Fruit fly (Drosophila melanogaster) whole organism, embryonic: Measurements from ENCODE around the gene CG6709.

Source experiments
- Asciz ChIP-seq: fragments of 200-800 bp; sonication (Bioruptor generic); optimal IDR thresholded peaks from 2 replicates; lab custom pipeline; 2017; ENCODE audit warnings: missing biosample characterization, mild to moderate bottlenecking, missing genetic modification characterization, missing genetic modification reagents
- B-H2 ChIP-seq: fragments of 200-800 bp; sonication (Bioruptor generic); optimal IDR thresholded peaks from 2 replicates; lab custom pipeline; 2018; ENCODE audit warnings: missing biosample characterization, mild to moderate bottlenecking, missing genetic modification characterization
- CG10267 ChIP-seq: fragments of 200-800 bp; sonication (Bioruptor generic); optimal IDR thresholded peaks from 2 replicates; lab custom pipeline; 2018; ENCODE audit warnings: missing biosample characterization, mild to moderate bottlenecking, missing genetic modification characterization, moderate library complexity
- CG10959 ChIP-seq: fragments of 200-800 bp; sonication (Bioruptor generic); IDR thresholded peaks from 2 replicates; pipeline ENCODE4 v1.3.6; 2022; ENCODE audit warnings: missing biosample characterization, missing genetic modification characterization
- CG11723 ChIP-seq: fragments of 200-800 bp; sonication (Bioruptor generic); optimal IDR thresholded peaks from 2 replicates; lab custom pipeline; 2017; ENCODE audit warnings: missing biosample characterization, mild to moderate bottlenecking, missing genetic modification characterization
- CG13287 ChIP-seq: fragments of 200-800 bp; sonication (Bioruptor generic); IDR thresholded peaks from 2 replicates; pipeline ENCODE4 v1.3.6; 2022; ENCODE audit warnings: missing biosample characterization, missing genetic modification characterization; ENCODE audit not compliant: partially characterized antibody
- CG16813 ChIP-seq: fragments of 200-800 bp; sonication (Bioruptor generic); IDR thresholded peaks from 3 replicates; pipeline ENCODE4 v1.3.6; 2022; ENCODE audit warnings: missing biosample characterization, missing genetic modification characterization; ENCODE audit not compliant: partially characterized antibody
- CG17186 ChIP-seq: fragments of 200-800 bp; sonication (Bioruptor generic); optimal IDR thresholded peaks from 3 replicates; lab custom pipeline; 2017; ENCODE audit warnings: missing biosample characterization, missing genetic modification reagents, missing genetic modification characterization
- CG18262 ChIP-seq: fragments of 200-800 bp; optimal IDR thresholded peaks from 3 replicates; lab custom pipeline; 2019; ENCODE audit warnings: missing biosample characterization, mild to moderate bottlenecking, missing genetic modification characterization, moderate library complexity
- CG18764 ChIP-seq: fragments of 200-800 bp; sonication (Bioruptor generic); optimal IDR thresholded peaks from 3 replicates; lab custom pipeline; 2016; ENCODE audit warnings: missing biosample characterization, missing genetic modification characterization
- CG2202 ChIP-seq: fragments of 200-800 bp; sonication (Bioruptor generic); optimal IDR thresholded peaks from 2 replicates; lab custom pipeline; 2018; ENCODE audit warnings: missing biosample characterization, mild to moderate bottlenecking, missing genetic modification characterization
- CG30020 ChIP-seq: fragments of 200-800 bp; optimal IDR thresholded peaks from 2 replicates; lab custom pipeline; 2019; ENCODE audit warnings: missing biosample characterization, mild to moderate bottlenecking, missing genetic modification characterization, moderate library complexity
- CG32767 ChIP-seq: fragments of 200-800 bp; sonication (Bioruptor generic); IDR thresholded peaks from 2 replicates; pipeline ENCODE4 v1.3.6; 2022; ENCODE audit warnings: missing biosample characterization, missing genetic modification characterization
- CG43689 ChIP-seq: fragments of 200-800 bp; sonication (Bioruptor generic); IDR thresholded peaks from 2 replicates; pipeline ENCODE4 v1.3.6; 2022; ENCODE audit warnings: missing biosample characterization, missing genetic modification characterization
- CG5953 ChIP-seq: fragments of 200-800 bp; sonication (Bioruptor generic); IDR thresholded peaks from 2 replicates; pipeline ENCODE4 v1.3.6; 2022; ENCODE audit warnings: missing biosample characterization, missing genetic modification characterization
- CG6272 ChIP-seq: fragments of 200-800 bp; sonication (Bioruptor generic); IDR thresholded peaks from 2 replicates; pipeline ENCODE4 v1.3.6; 2022; ENCODE audit warnings: missing biosample characterization, missing genetic modification characterization
- CG6654 ChIP-seq: fragments of 200-800 bp; sonication (Bioruptor generic); optimal IDR thresholded peaks from 2 replicates; lab custom pipeline; 2017; ENCODE audit warnings: missing biosample characterization, mild to moderate bottlenecking, missing genetic modification characterization
- CG7963 ChIP-seq: fragments of 200-800 bp; sonication (Bioruptor generic); IDR thresholded peaks from 3 replicates; pipeline ENCODE4 v1.3.6; 2022; ENCODE audit warnings: missing biosample characterization, missing genetic modification characterization; ENCODE audit not compliant: partially characterized antibody
- CG9609 ChIP-seq: fragments of 200-800 bp; sonication (Bioruptor generic); optimal IDR thresholded peaks from 3 replicates; lab custom pipeline; 2016; ENCODE audit warnings: missing biosample characterization, missing genetic modification characterization
- CG9932 ChIP-seq: fragments of 200-800 bp; sonication (Bioruptor generic); IDR thresholded peaks from 2 replicates; pipeline ENCODE4 v1.3.6; 2022; ENCODE audit warnings: missing biosample characterization, missing genetic modification characterization
- CHES-1-like ChIP-seq: fragments of 200-800 bp; sonication (Bioruptor generic); optimal IDR thresholded peaks from 2 replicates; lab custom pipeline; 2016; ENCODE audit warnings: missing biosample characterization, missing genetic modification characterization
- Camta ChIP-seq: fragments of 200-800 bp; sonication (Bioruptor generic); optimal IDR thresholded peaks from 2 replicates; lab custom pipeline; 2016; ENCODE audit warnings: missing biosample characterization, missing genetic modification characterization
- Dbx ChIP-seq: fragments of 200-800 bp; sonication (Bioruptor generic); IDR thresholded peaks from 3 replicates; pipeline ENCODE4 v1.3.6; 2022; ENCODE audit warnings: missing biosample characterization, missing genetic modification characterization
- Dp ChIP-seq: fragments of 200-800 bp; sonication (Bioruptor generic); optimal IDR thresholded peaks from 2 replicates; lab custom pipeline; 2018; ENCODE audit warnings: missing biosample characterization, mild to moderate bottlenecking, missing genetic modification characterization, moderate library complexity
- Dref ChIP-seq: fragments of 200-800 bp; sonication (Bioruptor generic); IDR thresholded peaks from 2 replicates; pipeline ENCODE4 v1.3.6; 2022; ENCODE audit warnings: missing biosample characterization, missing genetic modification characterization
- Eip74EF ChIP-seq, 2 experiments: fragments of 200-800 bp in 1 of 2; fragments of >200 bp in 1 of 2; sonication (Bioruptor generic) in 1 of 2; optimal IDR thresholded peaks; 2 replicates each; lab custom pipeline; 2017 to 2019; ENCODE audit warnings: missing biosample characterization in 2 of 2, missing genetic modification characterization in 2 of 2, mild to moderate bottlenecking in 1 of 2, moderate library complexity in 1 of 2
- Hey ChIP-seq: fragments of 200-800 bp; sonication (Bioruptor generic); optimal IDR thresholded peaks from 3 replicates; lab custom pipeline; 2018; ENCODE audit warnings: missing biosample characterization, mild to moderate bottlenecking, missing genetic modification characterization
- HmgD ChIP-seq: fragments of 200-800 bp; sonication (Bioruptor generic); optimal IDR thresholded peaks from 3 replicates; lab custom pipeline; 2016; ENCODE audit warnings: missing biosample characterization, missing genetic modification characterization
- HmgZ ChIP-seq: fragments of 200-800 bp; sonication (Bioruptor generic); optimal IDR thresholded peaks from 2 replicates; lab custom pipeline; 2018; ENCODE audit warnings: missing biosample characterization, mild to moderate bottlenecking, missing genetic modification characterization
- Mes4 ChIP-seq: fragments of 200-800 bp; sonication (Bioruptor generic); optimal IDR thresholded peaks from 2 replicates; lab custom pipeline; 2016; ENCODE audit warnings: missing biosample characterization, missing genetic modification characterization
- NfI ChIP-seq: fragments of 200-800 bp; sonication (Bioruptor generic); optimal IDR thresholded peaks from 3 replicates; lab custom pipeline; 2018; ENCODE audit warnings: missing biosample characterization, mild to moderate bottlenecking, missing genetic modification characterization, moderate library complexity
- Spps ChIP-seq: fragments of 200-800 bp; sonication (Bioruptor generic); optimal IDR thresholded peaks from 2 replicates; lab custom pipeline; 2018; ENCODE audit warnings: missing biosample characterization, mild to moderate bottlenecking, missing genetic modification characterization
- Xbp1 ChIP-seq: fragments of 200-800 bp; sonication (Bioruptor generic); optimal IDR thresholded peaks from 3 replicates; lab custom pipeline; 2016; ENCODE audit warnings: missing biosample characterization, mild to moderate bottlenecking, missing genetic modification characterization
- al ChIP-seq: fragments of 200-800 bp; sonication (Bioruptor generic); IDR thresholded peaks from 2 replicates; pipeline ENCODE4 v1.3.6; 2022; ENCODE audit warnings: missing biosample characterization, missing genetic modification characterization
- chif ChIP-seq, 2 experiments: fragments of 200-800 bp; sonication (Bioruptor generic); optimal IDR thresholded peaks; 3 replicates each; lab custom pipeline; 2016; ENCODE audit warnings: missing biosample characterization in 2 of 2, missing genetic modification characterization in 2 of 2
- chm ChIP-seq: fragments of 200-800 bp; sonication (Bioruptor generic); IDR thresholded peaks from 2 replicates; pipeline ENCODE4 v1.3.6; 2022; ENCODE audit warnings: missing biosample characterization, missing genetic modification characterization
- croc ChIP-seq: fragments of 200-800 bp; sonication (Bioruptor generic); conservative IDR thresholded peaks from 3 replicates; pipeline ENCODE4 v1.3.6; 2022; ENCODE audit warnings: missing biosample characterization, missing genetic modification characterization
- crp ChIP-seq, 2 experiments: fragments of 200-800 bp; sonication (Bioruptor generic); optimal IDR thresholded peaks; 2 replicates in 1 of 2; 3 replicates in 1 of 2; lab custom pipeline; 2017; ENCODE audit warnings: missing biosample characterization in 2 of 2, missing genetic modification characterization in 2 of 2, mild to moderate bottlenecking in 1 of 2, moderate library complexity in 1 of 2
- cwo ChIP-seq: fragments of 200-800 bp; sonication (Bioruptor generic); optimal IDR thresholded peaks from 3 replicates; lab custom pipeline; 2017; ENCODE audit warnings: missing biosample characterization, missing genetic modification characterization, mild to moderate bottlenecking, moderate library complexity, missing genetic modification reagents
- dmrt11E ChIP-seq: fragments of 200-800 bp; sonication (Bioruptor generic); optimal IDR thresholded peaks from 3 replicates; lab custom pipeline; 2018; ENCODE audit warnings: missing biosample characterization, mild to moderate bottlenecking, missing genetic modification characterization, moderate library complexity
- dpn ChIP-seq, 2 experiments: fragments of 200-800 bp; sonication (Bioruptor generic); optimal IDR thresholded peaks; 3 replicates each; lab custom pipeline; 2016; ENCODE audit warnings: missing biosample characterization in 2 of 2, missing genetic modification characterization in 2 of 2
- exex ChIP-seq: fragments of 200-800 bp; sonication (Bioruptor generic); optimal IDR thresholded peaks from 4 replicates; lab custom pipeline; 2018; ENCODE audit warnings: missing biosample characterization, mild to moderate bottlenecking, missing genetic modification characterization, moderate library complexity
- gro ChIP-seq: fragments of 200-800 bp; sonication (Bioruptor generic); optimal IDR thresholded peaks from 2 replicates; lab custom pipeline; 2016; ENCODE audit warnings: missing biosample characterization, missing genetic modification characterization
- her ChIP-seq: fragments of 200-800 bp; sonication (Bioruptor generic); optimal IDR thresholded peaks from 2 replicates; lab custom pipeline; 2016; ENCODE audit warnings: missing biosample characterization, missing genetic modification characterization
- nom ChIP-seq: fragments of 200-800 bp; sonication (Bioruptor generic); optimal IDR thresholded peaks from 2 replicates; lab custom pipeline; 2017; ENCODE audit warnings: missing biosample characterization, missing genetic modification characterization, mild to moderate bottlenecking, moderate library complexity, missing genetic modification reagents
- sna ChIP-seq: fragments of 200-800 bp; sonication (Bioruptor generic); IDR thresholded peaks from 2 replicates; pipeline ENCODE4 v1.3.6; 2022; ENCODE audit warnings: missing biosample characterization, missing genetic modification characterization; ENCODE audit not compliant: partially characterized antibody
- sug ChIP-seq: fragments of 200-800 bp; optimal IDR thresholded peaks from 2 replicates; lab custom pipeline; 2019; ENCODE audit warnings: missing biosample characterization, mild to moderate bottlenecking, missing genetic modification characterization, moderate library complexity
- tin ChIP-seq: fragments of 200-800 bp; sonication (Bioruptor generic); optimal IDR thresholded peaks from 3 replicates; lab custom pipeline; 2016; ENCODE audit warnings: missing biosample characterization, missing genetic modification characterization
- z ChIP-seq: fragments of 200-800 bp; sonication (Bioruptor generic); IDR thresholded peaks from 3 replicates; pipeline ENCODE4 v1.3.6; 2022; ENCODE audit warnings: missing biosample characterization, missing genetic modification characterization

Gene CG6709

dm6 chr3L:9859624-9860023 lies 34.9 kb downstream of the CG6709 start, which contains the start of gene CG10809 (continued):
- peak; percentile 52 for TF ChIP-seq CG18262 (tag; lab: Kevin White, UChicago)
- TF ChIP-seq z: no peak
- TF ChIP-seq HmgD (GFP tag; lab: Kevin White, UChicago): peak; percentile 25
- TF ChIP-seq dpn (GFP tag; optimal IDR thresholded peaks at IDR 0.05; lab: Kevin White, UChicago): peak in 1 of 2 experiments; percentile 44
- peak; percentile 49 for TF ChIP-seq al (GFP tag; lab: Robert Waterston, UW)
- TF ChIP-seq CG10267 (tag; lab: Kevin White, UChicago): peak; percentile 74
- TF ChIP-seq CG6272 (GFP tag; lab: Robert Waterston, UW): no peak
- peak; percentile 95 for TF ChIP-seq CG16813 (GFP tag; lab: Robert Waterston, UW)
- peak; percentile 22 for TF ChIP-seq CG18764 (GFP tag; lab: Kevin White, UChicago)
- no peak for TF ChIP-seq Asciz (GFP tag; lab: Kevin White, UChicago)
- peak; percentile 89 for TF ChIP-seq CG7963 (GFP tag; lab: Robert Waterston, UW)
- peak; percentile 28 for TF ChIP-seq B-H2 (GFP tag; lab: Kevin White, UChicago)
- TF ChIP-seq HmgZ (tag; lab: Kevin White, UChicago): peak; percentile 40
- TF ChIP-seq Dref (GFP tag; lab: Robert Waterston, UW): peak; percentile 91
- peak; percentile 88 for TF ChIP-seq sna (GFP tag; lab: Robert Waterston, UW)
- peak; percentile 95 for TF ChIP-seq CG13287
- peak; percentile 48 for TF ChIP-seq dmrt11E (tag; lab: Kevin White, UChicago)
- TF ChIP-seq crp (GFP tag; optimal IDR thresholded peaks at IDR 0.05; lab: Kevin White, UChicago): peak in 1 of 2 experiments; percentile 32
- TF ChIP-seq croc (GFP tag; lab: Robert Waterston, UW): no peak
- peak; percentile 39 for TF ChIP-seq Xbp1
- TF ChIP-seq Eip74EF (GFP tag; optimal IDR thresholded peaks at IDR 0.05; lab: Kevin White, UChicago): no peak
- peak; percentile 69 for TF ChIP-seq CHES-1-like (GFP tag; lab: Kevin White, UChicago)
- TF ChIP-seq CG32767 (GFP tag; lab: Robert Waterston, UW): peak; percentile 73
- TF ChIP-seq tin (GFP tag; lab: Kevin White, UChicago): peak; percentile 29
- TF ChIP-seq sug (tag; lab: Kevin White, UChicago): peak; percentile 46
- TF ChIP-seq CG30020 (tag; lab: Kevin White, UChicago): peak; percentile 80
- no peak for TF ChIP-seq CG5953 (GFP tag; lab: Robert Waterston, UW)
- TF ChIP-seq Dp (GFP tag; lab: Kevin White, UChicago): peak; percentile 59
- TF ChIP-seq gro (GFP tag; lab: Kevin White, UChicago): peak; percentile 38
- TF ChIP-seq CG9609: peak; percentile 20
- peak; percentile 72 for TF ChIP-seq CG9932
- peak; percentile 8 for TF ChIP-seq exex (tag; lab: Kevin White, UChicago)
- TF ChIP-seq Dbx (GFP tag; lab: Robert Waterston, UW): peak; percentile 28; the same call in 1 of the 3 replicates
- TF ChIP-seq her (GFP tag; lab: Kevin White, UChicago): peak; percentile 22

- peak; percentile 24 to 54 for TF ChIP-seq chif (GFP tag; optimal IDR thresholded peaks at IDR 0.05; lab: Kevin White, UChicago)
- peak; percentile 87 for TF ChIP-seq CG2202 (tag; lab: Kevin White, UChicago)
- peak; percentile 75 for TF ChIP-seq chm (GFP tag; lab: Robert Waterston, UW)
- TF ChIP-seq gro (GFP tag; lab: Kevin White, UChicago): no peak
- no peak for TF ChIP-seq Hey (tag; lab: Kevin White, UChicago)
- TF ChIP-seq CG6654 (GFP tag; lab: Kevin White, UChicago): peak; percentile 34
- peak; percentile 62 for TF ChIP-seq CG10959 (GFP tag; lab: Robert Waterston, UW)
- TF ChIP-seq Spps (tag; lab: Kevin White, UChicago): peak; percentile 92
- TF ChIP-seq Mes4 (GFP tag; lab: Kevin White, UChicago): no peak
- peak; percentile 25 for TF ChIP-seq CG17186 (GFP tag; lab: Kevin White, UChicago)
- TF ChIP-seq CG43689 (GFP tag; lab: Robert Waterston, UW): no peak
- peak; percentile 28 for TF ChIP-seq cwo (GFP tag; lab: Kevin White, UChicago)
- TF ChIP-seq CG11723 (GFP tag; lab: Kevin White, UChicago): peak; percentile 38
- TF ChIP-seq Camta: no peak
- peak; percentile 9 for TF ChIP-seq nom (GFP tag; lab: Kevin White, UChicago)
- TF ChIP-seq NfI (GFP tag; lab: Kevin White, UChicago): peak; percentile 47
Observed at dm6 chr3L:9856430-9857218, 37.9 kb downstream of the CG6709 start.
